Worm (Caenorhabditis elegans) whole organism, L4 larva: ENCODE results near the gene egl-13.

ENCODE experiments used
- F49E8.2 ChIP-seq: sonication (generic microtip); optimal IDR thresholded peaks from 2 replicates; lab custom pipeline; 2016; ENCODE audit warnings: missing compliant biosample characterization, mild to moderate bottlenecking, missing genetic modification characterization, borderline replicate concordance
- aly-2 ChIP-seq: sonication (generic microtip); optimal IDR thresholded peaks from 2 replicates; lab custom pipeline; 2018; ENCODE audit warnings: missing biosample characterization, missing genetic modification characterization

- TF ChIP-seq aly-2 (tag; lab: Kevin White, UChicago) (no peak), F49E8.2 (tag; lab: Kevin White, UChicago) (peak; percentile 43)
Measured at ce11 chrX:5713479-5713878, 49.8 kb downstream of the egl-13 start.
